Worm (Caenorhabditis elegans) whole organism, young adult: ENCODE results near the gene T07F10.3.

Experiments
- ama-1 ChIP-seq, 3 experiments: fragments of 150-350 bp in 1 of 3; sonication (generic microtip) in 2 of 3; optimal IDR thresholded peaks; 2 replicates each; lab custom pipeline; 2014 to 2018; ENCODE audit warnings: missing biosample characterization in 2 of 3, missing genetic modification characterization in 2 of 3, missing genetic modification reagents in 2 of 3
- madf-3 ChIP-seq: fragments of 200-800 bp; sonication (Bioruptor generic); IDR thresholded peaks from 2 replicates; pipeline ENCODE4 v1.3.6; 2022; ENCODE audit warnings: missing genetic modification reagents, missing genetic modification characterization, missing compliant biosample characterization
- mcd-1 ChIP-seq: fragments of 200-800 bp; sonication (Bioruptor generic); IDR thresholded peaks from 2 replicates; pipeline ENCODE4 v1.3.6; 2022; ENCODE audit warnings: missing genetic modification reagents, missing genetic modification characterization, missing compliant biosample characterization
- pha-4 ChIP-seq: fragments of 150-350 bp; sonication (generic microtip); optimal IDR thresholded peaks from 2 replicates; lab custom pipeline; 2014; ENCODE audit warnings: missing biosample characterization, missing genetic modification reagents, missing genetic modification characterization
- snpc-4 ChIP-seq, 5 experiments: fragments of 150-350 bp in 1 of 5; sonication (generic microtip) in 4 of 5; optimal IDR thresholded peaks; 2 replicates each; lab custom pipeline; 2014 to 2018; ENCODE audit warnings: missing genetic modification characterization in 5 of 5, missing biosample characterization in 3 of 5, antibody characterized with exemption in 2 of 5, mild to moderate bottlenecking in 2 of 5, missing compliant biosample characterization in 2 of 5, missing genotype in 2 of 5, moderate library complexity in 2 of 5, missing genetic modification reagents in 1 of 5

ce11 chrV:12822065-12822464 is 47.8 kb downstream of the T07F10.3 start:
- TF ChIP-seq snpc-4 (GFP tag; optimal IDR thresholded peaks at IDR 0.05; lab: Kevin White, UChicago) (no peak), snpc-4 (tag; optimal IDR thresholded peaks at IDR 0.05; lab: Kevin White, UChicago) (no peak), madf-3 (GFP tag; lab: Robert Waterston, UW) (no peak), mcd-1 (GFP tag; lab: Robert Waterston, UW) (no peak), pha-4 (tag; lab: Kevin White, UChicago) (no peak), ama-1 (optimal IDR thresholded peaks at IDR 0.05; lab: Kevin White, UChicago) (no peak), ama-1 (GFP tag; optimal IDR thresholded peaks at IDR 0.05; lab: Kevin White, UChicago) (no peak)
